Worm (Caenorhabditis elegans) whole organism, mixed stage, embryonic: ENCODE data around the gene rbg-1.

ENCODE experiments used
- M03D4.4 ChIP-seq: sonication (generic microtip); optimal IDR thresholded peaks from 2 replicates; lab custom pipeline; 2017; ENCODE audit warnings: mild to moderate bottlenecking, missing genetic modification characterization, missing compliant biosample characterization
- bed-3 ChIP-seq: fragments of 200-800 bp; sonication (Bioruptor generic); optimal IDR thresholded peaks from 3 replicates; lab custom pipeline; 2018; ENCODE audit warnings: mild to moderate bottlenecking, missing genetic modification characterization, moderate library complexity, missing compliant biosample characterization
- ceh-39 ChIP-seq: fragments of 150-350 bp; optimal IDR thresholded peaks from 2 replicates; lab custom pipeline; 2014; ENCODE audit warnings: missing biosample characterization, missing genetic modification characterization
- ceh-83 ChIP-seq: fragments of 200-800 bp; sonication (Bioruptor generic); optimal IDR thresholded peaks from 2 replicates; lab custom pipeline; 2018; ENCODE audit warnings: mild to moderate bottlenecking, missing genetic modification characterization, missing compliant biosample characterization
- ces-1 ChIP-seq: fragments of 150-350 bp; optimal IDR thresholded peaks from 2 replicates; lab custom pipeline; 2014; ENCODE audit warnings: missing biosample characterization, missing genetic modification reagents, missing genetic modification characterization
- cnd-1 ChIP-seq: fragments of 200-800 bp; sonication (Bioruptor generic); optimal IDR thresholded peaks from 2 replicates; lab custom pipeline; 2018; ENCODE audit warnings: mild to moderate bottlenecking, missing genetic modification characterization, missing compliant biosample characterization
- elt-1 ChIP-seq: sonication (generic microtip); optimal IDR thresholded peaks from 2 replicates; lab custom pipeline; 2017; ENCODE audit warnings: missing genetic modification characterization, mild to moderate bottlenecking, missing compliant biosample characterization, antibody characterized with exemption, moderate library complexity, borderline replicate concordance; ENCODE audit not compliant: insufficient read depth
- flh-1 ChIP-seq: fragments of 200-800 bp; sonication (Bioruptor generic); optimal IDR thresholded peaks from 2 replicates; lab custom pipeline; 2018; ENCODE audit warnings: mild to moderate bottlenecking, missing genetic modification characterization, moderate library complexity, missing compliant biosample characterization
- ham-2 ChIP-seq: fragments of 200-800 bp; sonication (Bioruptor generic); optimal IDR thresholded peaks from 2 replicates; lab custom pipeline; 2018; ENCODE audit warnings: mild to moderate bottlenecking, missing genetic modification characterization, missing compliant biosample characterization
- hlh-1 ChIP-seq: fragments of 150-350 bp; optimal IDR thresholded peaks from 2 replicates; lab custom pipeline; 2014; ENCODE audit warnings: missing biosample characterization, missing genetic modification reagents, missing genetic modification characterization
- lin-13 ChIP-seq: fragments of 150-350 bp; optimal IDR thresholded peaks from 2 replicates; lab custom pipeline; 2014; ENCODE audit warnings: missing biosample characterization, missing genetic modification characterization
- lin-32 ChIP-seq: fragments of 200-800 bp; sonication (Bioruptor generic); optimal IDR thresholded peaks from 2 replicates; lab custom pipeline; 2018; ENCODE audit warnings: mild to moderate bottlenecking, missing genetic modification characterization, missing compliant biosample characterization
- lsy-2 ChIP-seq: fragments of 150-350 bp; optimal IDR thresholded peaks from 2 replicates; lab custom pipeline; 2014; ENCODE audit warnings: missing biosample characterization, missing genetic modification characterization
- mab-5 ChIP-seq: fragments of 150-350 bp; optimal IDR thresholded peaks from 2 replicates; lab custom pipeline; 2014; ENCODE audit warnings: missing biosample characterization, missing genetic modification characterization
- mep-1 ChIP-seq: fragments of 150-350 bp; optimal IDR thresholded peaks from 2 replicates; lab custom pipeline; 2017; ENCODE audit warnings: missing biosample characterization, missing genetic modification reagents, missing genetic modification characterization, inconsistent platforms
- mls-2 ChIP-seq: sonication (generic microtip); optimal IDR thresholded peaks from 2 replicates; lab custom pipeline; 2016; ENCODE audit warnings: mild to moderate bottlenecking, missing genetic modification characterization, moderate library complexity, missing compliant biosample characterization
- nhr-12 ChIP-seq: fragments of 150-350 bp; optimal IDR thresholded peaks from 2 replicates; lab custom pipeline; 2014; ENCODE audit warnings: missing biosample characterization, missing genetic modification characterization
- nhr-2 ChIP-seq: fragments of 150-350 bp; optimal IDR thresholded peaks from 2 replicates; lab custom pipeline; 2014; ENCODE audit warnings: missing biosample characterization, missing genetic modification characterization
- nhr-28 ChIP-seq: fragments of 150-350 bp; optimal IDR thresholded peaks from 2 replicates; lab custom pipeline; 2014; ENCODE audit warnings: missing biosample characterization, missing genetic modification characterization
- nhr-76 ChIP-seq: sonication (generic microtip); optimal IDR thresholded peaks from 2 replicates; lab custom pipeline; 2017; ENCODE audit warnings: missing biosample characterization, missing genetic modification characterization
- pha-4 ChIP-seq: fragments of 150-350 bp; optimal IDR thresholded peaks from 2 replicates; lab custom pipeline; 2018; ENCODE audit warnings: missing biosample characterization, missing genetic modification reagents, missing genetic modification characterization
- sem-2 ChIP-seq: fragments of 200-800 bp; sonication (Bioruptor generic); optimal IDR thresholded peaks from 2 replicates; lab custom pipeline; 2018; ENCODE audit warnings: mild to moderate bottlenecking, missing genetic modification characterization, missing compliant biosample characterization
- sptf-1 ChIP-seq: sonication (generic microtip); optimal IDR thresholded peaks from 2 replicates; lab custom pipeline; 2017; ENCODE audit warnings: mild to moderate bottlenecking, missing genetic modification characterization, moderate library complexity, missing compliant biosample characterization
- tbx-8 ChIP-seq: fragments of 200-800 bp; sonication (Bioruptor generic); optimal IDR thresholded peaks from 2 replicates; lab custom pipeline; 2018; ENCODE audit warnings: mild to moderate bottlenecking, missing genetic modification characterization, moderate library complexity, missing compliant biosample characterization
- unc-120 ChIP-seq: sonication (generic microtip); optimal IDR thresholded peaks from 2 replicates; lab custom pipeline; 2017; ENCODE audit warnings: missing genetic modification characterization, missing compliant biosample characterization; ENCODE audit not compliant: poor library complexity, severe bottlenecking
- unc-39 ChIP-seq: fragments of 150-350 bp; optimal IDR thresholded peaks from 2 replicates; lab custom pipeline; 2014; ENCODE audit warnings: missing biosample characterization, missing genetic modification characterization
- unc-62 ChIP-seq: fragments of 150-350 bp; optimal IDR thresholded peaks from 2 replicates; lab custom pipeline; 2014; ENCODE audit warnings: missing biosample characterization, missing genetic modification reagents, missing genetic modification characterization
- zip-8 ChIP-seq: fragments of 150-350 bp; optimal IDR thresholded peaks from 2 replicates; lab custom pipeline; 2014; ENCODE audit warnings: missing biosample characterization, missing genetic modification characterization
- ztf-11 ChIP-seq: fragments of 150-350 bp; optimal IDR thresholded peaks from 2 replicates; lab custom pipeline; 2014; ENCODE audit warnings: missing biosample characterization, missing genetic modification characterization

rbg-1 gene

DNA sequence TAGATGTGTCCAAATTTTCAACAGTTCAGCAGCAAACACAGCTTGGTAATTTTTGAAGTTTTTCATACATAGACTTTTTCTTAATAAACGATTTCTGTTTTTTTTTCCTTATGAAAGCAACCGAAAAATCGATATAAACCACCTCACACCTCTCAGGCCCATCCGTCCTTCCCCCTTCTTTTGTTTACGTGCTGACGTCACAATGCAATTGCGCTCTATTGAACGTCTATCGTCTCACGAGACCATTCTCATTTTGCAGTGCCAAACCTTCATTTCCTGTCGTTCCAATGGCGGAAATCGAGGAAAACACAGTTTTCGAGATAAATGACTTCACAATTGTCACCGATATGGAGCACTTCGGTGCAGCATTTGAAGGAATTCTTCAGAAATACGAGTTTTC is at the start of gene rbg-1:
TSS of gene rbg-1 (plus strand) at position 260 of the 400 bp plus-strand sequence.
- no peak for TF ChIP-seq lin-32 (GFP tag; lab: Kevin White, UChicago)
- no peak for TF ChIP-seq sem-2 (GFP tag; lab: Kevin White, UChicago)
- TF ChIP-seq pha-4 (tag; lab: Kevin White, UChicago) = peak; percentile 92
- TF ChIP-seq nhr-28 (tag; lab: Kevin White, UChicago) = no peak
- peak; percentile 74 for TF ChIP-seq lin-13 (tag; lab: Kevin White, UChicago)
- no peak for TF ChIP-seq unc-62 (GFP tag; lab: Kevin White, UChicago)
- TF ChIP-seq sptf-1 (tag; lab: Kevin White, UChicago) = peak; percentile 64
- TF ChIP-seq lsy-2 (tag; lab: Kevin White, UChicago) = peak; percentile 41
- TF ChIP-seq mep-1 = peak; percentile 75
- peak; percentile 53 for TF ChIP-seq ces-1 (GFP tag; lab: Kevin White, UChicago)
- no peak for TF ChIP-seq unc-39 (tag; lab: Kevin White, UChicago)
- TF ChIP-seq M03D4.4 (tag; lab: Kevin White, UChicago) = no peak
- TF ChIP-seq hlh-1 (tag; lab: Kevin White, UChicago) = no peak
- TF ChIP-seq tbx-8 = no peak
- peak; percentile 63 for TF ChIP-seq ceh-39
- TF ChIP-seq ham-2 (GFP tag; lab: Kevin White, UChicago) = no peak
- TF ChIP-seq mab-5 = no peak

DNA sequence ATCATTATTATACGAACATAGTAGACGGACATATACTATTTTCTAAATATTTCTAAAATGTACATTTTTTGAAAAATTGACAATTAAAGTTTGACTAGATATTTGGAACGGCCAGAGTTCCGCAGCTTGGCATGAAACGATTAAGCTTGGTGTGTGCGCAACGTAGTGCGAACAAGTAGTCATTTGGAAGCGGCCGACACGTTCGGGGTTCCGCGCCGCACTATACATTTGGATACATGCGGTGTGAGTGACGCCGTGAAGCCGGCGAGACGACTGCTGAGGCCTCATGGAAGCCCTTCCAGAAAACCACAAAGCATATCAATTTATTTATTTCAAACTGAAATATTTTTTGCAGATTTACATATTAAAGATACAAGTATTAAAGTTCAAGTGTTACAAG is 45.1 kb upstream of the rbg-1 start:
- TF ChIP-seq ceh-83 (no peak), unc-62 (GFP tag; lab: Kevin White, UChicago) (no peak), ceh-39 (no peak), ztf-11 (tag; lab: Kevin White, UChicago) (no peak), flh-1 (GFP tag; lab: Kevin White, UChicago) (no peak), unc-120 (no peak), zip-8 (tag; lab: Kevin White, UChicago) (no peak)

DNA sequence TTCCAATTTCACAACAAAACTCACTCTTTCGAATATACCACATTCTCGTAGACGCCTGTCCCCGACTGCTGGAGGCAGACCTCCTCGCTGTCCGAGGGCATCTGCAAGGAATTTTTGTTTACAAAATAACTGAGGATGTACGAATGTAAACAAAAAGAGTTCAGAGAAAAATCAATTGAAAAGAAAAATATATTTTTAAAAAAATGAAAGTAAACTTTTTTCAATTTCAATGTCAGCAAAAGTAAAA is 37.2 kb upstream of the rbg-1 start, which contains the start of gene mrp-5:
TSS of gene mrp-5 (minus strand) at position 101 of the 247 bp plus-strand sequence.
- no peak for TF ChIP-seq elt-1 (tag; lab: Kevin White, UChicago)
- TF ChIP-seq mep-1 = no peak

DNA sequence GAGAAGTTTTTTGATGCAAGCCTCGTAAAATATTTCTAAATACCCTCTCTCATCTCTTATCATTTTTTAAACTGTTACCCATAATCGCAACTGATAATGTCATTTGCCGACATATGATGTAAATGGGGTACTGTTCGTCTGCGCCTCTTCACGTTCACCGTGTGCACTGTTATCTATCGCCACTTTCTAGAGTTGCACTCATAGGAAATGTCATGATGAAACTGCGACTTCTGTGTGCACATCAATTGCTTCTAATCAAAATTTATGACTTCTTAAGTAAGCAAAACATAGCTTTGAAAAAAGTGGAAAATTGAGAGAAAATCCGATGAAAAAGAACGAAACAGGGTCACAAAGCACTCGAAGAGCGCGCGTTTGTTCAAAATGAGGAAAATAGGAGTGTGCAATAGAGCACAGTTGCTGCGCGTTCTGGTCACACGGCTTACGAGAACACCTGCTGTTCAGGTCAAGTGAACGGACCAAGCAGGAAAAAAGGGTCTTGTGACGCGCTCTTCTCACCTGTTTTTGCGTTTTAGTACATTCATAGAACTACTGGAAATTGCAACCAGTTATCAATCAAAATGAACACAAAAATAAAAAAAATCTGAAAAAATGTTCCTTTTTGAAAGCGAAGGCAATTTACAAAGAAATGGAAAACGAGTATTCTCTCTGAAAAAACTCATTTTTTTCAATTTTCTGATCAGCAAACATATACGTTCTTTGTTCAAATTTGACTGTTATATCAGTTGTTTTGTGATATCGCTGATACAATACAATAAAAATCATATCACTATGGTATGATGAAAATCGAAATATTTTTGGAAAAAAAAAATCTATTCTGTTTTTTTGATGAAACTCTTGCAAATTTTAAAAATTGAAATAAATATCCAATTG is 36.6 kb upstream of the rbg-1 start:
- no peak for TF ChIP-seq ces-1 (GFP tag; lab: Kevin White, UChicago)
- TF ChIP-seq mep-1 = no peak
- no peak for TF ChIP-seq elt-1 (tag; lab: Kevin White, UChicago)
- TF ChIP-seq hlh-1 (tag; lab: Kevin White, UChicago) = peak; percentile 84
- TF ChIP-seq lin-32 (GFP tag; lab: Kevin White, UChicago) = peak; percentile 44
- TF ChIP-seq bed-3 (GFP tag; lab: Kevin White, UChicago) = no peak
- TF ChIP-seq ham-2 (GFP tag; lab: Kevin White, UChicago) = peak; percentile 4
- peak; percentile 12 for TF ChIP-seq sptf-1 (tag; lab: Kevin White, UChicago)
- no peak for TF ChIP-seq unc-62 (GFP tag; lab: Kevin White, UChicago)
- peak; percentile 45 for TF ChIP-seq nhr-2 (tag; lab: Kevin White, UChicago)
- peak; percentile 48 for TF ChIP-seq cnd-1 (tag; lab: Kevin White, UChicago)
- peak; percentile 53 for TF ChIP-seq lin-13 (tag; lab: Kevin White, UChicago)
- TF ChIP-seq sem-2 (GFP tag; lab: Kevin White, UChicago) = no peak

DNA sequence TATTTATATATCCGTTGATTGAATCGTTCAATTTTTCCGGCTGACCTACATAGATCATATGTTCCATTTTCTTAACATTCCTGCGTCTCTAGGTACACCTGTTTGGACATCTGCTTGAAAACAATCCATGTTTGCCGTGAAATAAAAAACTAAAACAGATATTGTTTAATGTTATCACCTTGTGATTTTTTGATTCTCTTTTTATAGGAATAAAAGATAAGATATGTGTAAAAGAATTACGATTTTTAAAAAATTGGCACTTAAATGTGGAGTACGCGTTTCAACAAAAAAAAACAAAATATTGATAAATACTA is 36.0 kb upstream of the rbg-1 start:
- TF ChIP-seq nhr-76 (tag; lab: Kevin White, UChicago) (no peak), lin-32 (GFP tag; lab: Kevin White, UChicago) (no peak), M03D4.4 (tag; lab: Kevin White, UChicago) (no peak), zip-8 (tag; lab: Kevin White, UChicago) (no peak), nhr-12 (tag; lab: Kevin White, UChicago) (no peak), mls-2 (tag; lab: Kevin White, UChicago) (no peak), lin-13 (tag; lab: Kevin White, UChicago) (no peak)
